Worm (Caenorhabditis elegans) whole organism, L4 larva: ENCODE measurements around the gene F54H12.8.
A peak's percentile ranks its signal among the peaks of the same experiment; 100 is the strongest.

ENCODE experiments used
- D1046.2 ChIP-seq: fragments of 200-800 bp; sonication (Bioruptor generic); IDR thresholded peaks from 2 replicates; pipeline ENCODE4 v1.3.6; 2022; ENCODE audit warnings: missing genetic modification characterization, missing compliant biosample characterization
- F37D6.2 ChIP-seq: sonication (generic microtip); optimal IDR thresholded peaks from 2 replicates; lab custom pipeline; 2016; ENCODE audit warnings: mild to moderate bottlenecking, missing genetic modification characterization, missing compliant biosample characterization
- F49E8.2 ChIP-seq: sonication (generic microtip); optimal IDR thresholded peaks from 2 replicates; lab custom pipeline; 2016; ENCODE audit warnings: missing compliant biosample characterization, mild to moderate bottlenecking, missing genetic modification characterization, borderline replicate concordance
- R02D3.7 ChIP-seq: fragments of 150-350 bp; sonication (generic microtip); optimal IDR thresholded peaks from 3 replicates; lab custom pipeline; 2014; ENCODE audit warnings: missing biosample characterization, missing genetic modification characterization
- Y48G9A.11 ChIP-seq: fragments of 200-800 bp; sonication (Bioruptor generic); IDR thresholded peaks from 2 replicates; pipeline ENCODE4 v1.3.6; 2022; ENCODE audit warnings: missing genetic modification reagents, missing genetic modification characterization, missing compliant biosample characterization
- Y5F2A.4 ChIP-seq: fragments of 200-800 bp; sonication (Bioruptor generic); optimal IDR thresholded peaks from 2 replicates; lab custom pipeline; 2018; ENCODE audit warnings: mild to moderate bottlenecking, missing genetic modification characterization, missing compliant biosample characterization
- Y75B8A.6 ChIP-seq: fragments of 200-800 bp; sonication (Bioruptor generic); IDR thresholded peaks from 2 replicates; pipeline ENCODE4 v1.3.6; 2022; ENCODE audit warnings: missing genetic modification reagents, missing genetic modification characterization, missing compliant biosample characterization
- aha-1 ChIP-seq: fragments of 150-350 bp; peaks from one replicate; lab custom pipeline; 2014; ENCODE audit warnings: missing biosample characterization, missing genetic modification characterization
- aly-2 ChIP-seq: sonication (generic microtip); optimal IDR thresholded peaks from 2 replicates; lab custom pipeline; 2018; ENCODE audit warnings: missing biosample characterization, missing genetic modification characterization
- attf-4 ChIP-seq: sonication (generic microtip); optimal IDR thresholded peaks from 3 replicates; lab custom pipeline; 2017; ENCODE audit warnings: missing biosample characterization, missing genetic modification characterization
- ceh-62 ChIP-seq: sonication (generic microtip); optimal IDR thresholded peaks from 2 replicates; lab custom pipeline; 2017; ENCODE audit warnings: missing biosample characterization, missing genetic modification characterization
- daf-12 ChIP-seq: fragments of 150-350 bp; optimal IDR thresholded peaks from 2 replicates; lab custom pipeline; 2014; ENCODE audit warnings: missing biosample characterization, missing genetic modification reagents, missing genetic modification characterization
- daf-16 ChIP-seq, 3 experiments: sonication (generic microtip); optimal IDR thresholded peaks; 2 replicates each; lab custom pipeline; 2016 to 2017; ENCODE audit warnings: missing genetic modification characterization in 3 of 3, missing genetic modification reagents in 3 of 3, mild to moderate bottlenecking in 2 of 3, missing compliant biosample characterization in 2 of 3, missing biosample characterization in 1 of 3, moderate library complexity in 1 of 3
- dve-1 ChIP-seq: sonication (generic microtip); optimal IDR thresholded peaks from 2 replicates; lab custom pipeline; 2017; ENCODE audit warnings: antibody characterized with exemption, mild to moderate bottlenecking, missing genetic modification characterization, missing compliant biosample characterization; ENCODE audit not compliant: insufficient read depth
- egl-27 ChIP-seq: sonication (generic microtip); optimal IDR thresholded peaks from 3 replicates; lab custom pipeline; 2017; ENCODE audit warnings: missing biosample characterization, missing genetic modification reagents, missing genetic modification characterization
- egl-43 ChIP-seq: fragments of 200-800 bp; sonication (Bioruptor generic); IDR thresholded peaks from 2 replicates; pipeline ENCODE4 v1.3.6; 2022; ENCODE audit warnings: missing genetic modification reagents, missing genetic modification characterization, missing compliant biosample characterization
- fkh-10 ChIP-seq: fragments of 150-350 bp; optimal IDR thresholded peaks from 2 replicates; lab custom pipeline; 2014; ENCODE audit warnings: missing biosample characterization, missing genetic modification reagents, missing genetic modification characterization
- fos-1 ChIP-seq: fragments of 150-350 bp; optimal IDR thresholded peaks from 2 replicates; lab custom pipeline; 2014; ENCODE audit warnings: missing biosample characterization, missing genetic modification characterization
- jun-1 ChIP-seq: fragments of 150-350 bp; optimal IDR thresholded peaks from 2 replicates; lab custom pipeline; 2014; ENCODE audit warnings: missing biosample characterization, missing genetic modification reagents, missing genetic modification characterization
- lin-1 ChIP-seq: fragments of 200-800 bp; sonication (Bioruptor generic); IDR thresholded peaks from 2 replicates; pipeline ENCODE4 v1.3.6; 2022; ENCODE audit warnings: missing genetic modification reagents, missing genetic modification characterization, missing compliant biosample characterization
- lin-15B ChIP-seq: fragments of 150-350 bp; sonication (generic microtip); optimal IDR thresholded peaks from 3 replicates; lab custom pipeline; 2014; ENCODE audit warnings: missing biosample characterization, missing genetic modification characterization
- mdl-1 ChIP-seq, 2 experiments: fragments of 150-350 bp in 1 of 2; sonication (generic microtip) in 1 of 2; optimal IDR thresholded peaks; 2 replicates each; lab custom pipeline; 2014 to 2017; ENCODE audit warnings: missing biosample characterization in 2 of 2, missing genetic modification characterization in 2 of 2
- mxl-2 ChIP-seq: fragments of 200-800 bp; sonication (Bioruptor generic); conservative IDR thresholded peaks from 2 replicates; pipeline ENCODE4 v1.3.6; 2022; ENCODE audit warnings: missing genetic modification reagents, missing genetic modification characterization, missing compliant biosample characterization
- mxl-3 ChIP-seq: fragments of 200-800 bp; sonication (Bioruptor generic); optimal IDR thresholded peaks from 2 replicates; lab custom pipeline; 2018; ENCODE audit warnings: mild to moderate bottlenecking, missing genetic modification characterization, missing compliant biosample characterization
- nhr-102 ChIP-seq: sonication (generic microtip); optimal IDR thresholded peaks from 2 replicates; lab custom pipeline; 2016; ENCODE audit warnings: mild to moderate bottlenecking, missing genetic modification characterization, moderate library complexity, missing compliant biosample characterization
- nhr-11 ChIP-seq: fragments of 150-350 bp; optimal IDR thresholded peaks from 2 replicates; lab custom pipeline; 2014; ENCODE audit warnings: missing biosample characterization, missing genetic modification characterization
- nhr-111 ChIP-seq: fragments of 200-800 bp; sonication (Bioruptor generic); optimal IDR thresholded peaks from 2 replicates; lab custom pipeline; 2018; ENCODE audit warnings: mild to moderate bottlenecking, missing genetic modification characterization, missing compliant biosample characterization
- nhr-48 ChIP-seq: sonication (generic microtip); optimal IDR thresholded peaks from 2 replicates; lab custom pipeline; 2016; ENCODE audit warnings: mild to moderate bottlenecking, missing genetic modification characterization, missing compliant biosample characterization
- nhr-76 ChIP-seq: fragments of 150-350 bp; optimal IDR thresholded peaks from 2 replicates; lab custom pipeline; 2014; ENCODE audit warnings: missing biosample characterization, missing genetic modification characterization
- php-3 ChIP-seq: fragments of 200-800 bp; sonication (Bioruptor generic); IDR thresholded peaks from 2 replicates; pipeline ENCODE4 v1.3.6; 2022; ENCODE audit warnings: missing genetic modification reagents, missing genetic modification characterization, missing compliant biosample characterization
- rbr-2 ChIP-seq: sonication (generic microtip); optimal IDR thresholded peaks from 2 replicates; lab custom pipeline; 2016; ENCODE audit warnings: missing genotype, missing genetic modification characterization, missing compliant biosample characterization
- saeg-2 ChIP-seq: fragments of 200-800 bp; sonication (Bioruptor generic); IDR thresholded peaks from 2 replicates; pipeline ENCODE4 v1.3.6; 2022; ENCODE audit warnings: missing genetic modification reagents, missing genetic modification characterization, missing compliant biosample characterization
- spr-1 ChIP-seq: sonication (generic microtip); optimal IDR thresholded peaks from 2 replicates; lab custom pipeline; 2016; ENCODE audit warnings: mild to moderate bottlenecking, missing genetic modification characterization, missing compliant biosample characterization
- spr-3 ChIP-seq: fragments of 200-800 bp; sonication (Bioruptor generic); optimal IDR thresholded peaks from 2 replicates; lab custom pipeline; 2018; ENCODE audit warnings: mild to moderate bottlenecking, missing genetic modification characterization, missing compliant biosample characterization
- tag-97 ChIP-seq: fragments of 200-800 bp; sonication (Bioruptor generic); IDR thresholded peaks from 2 replicates; pipeline ENCODE4 v1.3.6; 2022; ENCODE audit warnings: missing genetic modification characterization, missing compliant biosample characterization
- unc-130 ChIP-seq: sonication (generic microtip); optimal IDR thresholded peaks from 2 replicates; lab custom pipeline; 2016; ENCODE audit warnings: missing genetic modification reagents, missing genetic modification characterization, missing compliant biosample characterization
- vab-7 ChIP-seq: fragments of 200-800 bp; sonication (Bioruptor generic); IDR thresholded peaks from 2 replicates; pipeline ENCODE4 v1.3.6; 2022; ENCODE audit warnings: missing genetic modification reagents, missing genetic modification characterization, missing compliant biosample characterization
- ztf-11 ChIP-seq: fragments of 150-350 bp; optimal IDR thresholded peaks from 2 replicates; lab custom pipeline; 2014; ENCODE audit warnings: missing biosample characterization, missing genetic modification characterization
- ztf-7 ChIP-seq: fragments of 150-350 bp; optimal IDR thresholded peaks from 2 replicates; lab custom pipeline; 2014; ENCODE audit warnings: missing biosample characterization, missing genetic modification characterization

Gene F54H12.8

DNA sequence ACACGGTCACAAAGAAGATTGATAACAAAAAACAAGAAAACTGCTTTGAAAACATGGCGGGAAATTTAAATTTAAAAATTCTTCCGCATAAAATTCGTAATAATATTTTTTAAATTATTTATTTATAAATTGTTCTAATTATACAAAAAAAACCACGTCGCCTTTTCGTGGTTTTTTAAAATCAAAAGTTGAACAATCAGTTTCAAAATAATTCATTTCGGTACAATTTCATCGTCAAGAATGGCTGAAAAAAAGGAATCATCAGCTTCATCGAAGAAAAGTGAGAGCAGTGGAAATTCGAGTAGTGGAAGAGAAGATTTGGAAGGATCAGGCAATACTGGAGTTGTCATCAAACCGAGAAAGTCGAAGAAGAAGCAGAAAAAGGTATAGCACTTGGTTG lies at the start of gene F54H12.8, which contains the start of gene F54H12.7:
F54H12.8 (minus strand) TSS at position 101 of the 400 bp plus-strand sequence.
F54H12.7 (plus strand) TSS at position 229 of the 400 bp plus-strand sequence.
- TF ChIP-seq nhr-102 (tag; lab: Kevin White, UChicago), result no peak
- no peak for TF ChIP-seq rbr-2 (tag; lab: Kevin White, UChicago)
- no peak for TF ChIP-seq nhr-48 (tag; lab: Kevin White, UChicago)
- no peak for TF ChIP-seq tag-97
- TF ChIP-seq Y5F2A.4 (GFP tag; lab: Kevin White, UChicago), result no peak
- TF ChIP-seq D1046.2 (GFP tag; lab: Robert Waterston, UW), result no peak
- no peak for TF ChIP-seq fkh-10 (GFP tag; lab: Kevin White, UChicago)
- TF ChIP-seq nhr-11 (tag; lab: Kevin White, UChicago), result no peak
- TF ChIP-seq ztf-11 (tag; lab: Kevin White, UChicago), result no peak
- TF ChIP-seq egl-27 (tag; lab: Kevin White, UChicago), result no peak
- no peak for TF ChIP-seq lin-1
- TF ChIP-seq mxl-3, result no peak
- no peak for TF ChIP-seq Y48G9A.11 (GFP tag; lab: Robert Waterston, UW)
- TF ChIP-seq spr-1, result no peak
- TF ChIP-seq jun-1, result no peak
- TF ChIP-seq php-3 (GFP tag; lab: Robert Waterston, UW), result no peak
- no peak for TF ChIP-seq mdl-1 (tag; optimal IDR thresholded peaks at IDR 0.05; lab: Kevin White, UChicago)
- no peak for TF ChIP-seq saeg-2 (GFP tag; lab: Robert Waterston, UW)
- no peak for TF ChIP-seq aha-1 (tag; lab: Kevin White, UChicago)
- no peak for TF ChIP-seq attf-4

DNA sequence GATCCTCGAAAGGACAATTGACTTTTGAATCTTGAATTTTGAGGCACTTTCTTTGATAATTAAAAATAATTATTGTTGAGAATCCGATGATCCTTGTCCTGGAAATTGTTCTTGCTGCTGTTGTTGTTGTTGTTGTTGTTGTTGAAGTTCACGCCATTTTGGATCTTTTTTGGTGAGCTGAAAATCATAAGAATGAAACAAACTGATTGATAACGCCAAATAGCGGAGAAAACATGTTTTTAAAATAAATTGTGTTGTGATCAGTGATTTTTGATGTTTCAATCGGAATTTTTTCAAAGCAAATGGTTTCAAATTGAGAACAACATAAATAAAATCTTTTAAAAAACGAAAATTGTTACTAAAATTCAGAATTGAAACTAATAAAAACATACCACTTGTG lies 48.0 kb upstream of the F54H12.8 start:
- TF ChIP-seq daf-16 (GFP tag; optimal IDR thresholded peaks at IDR 0.05; lab: Kevin White, UChicago) (no peak), daf-16 (tag; optimal IDR thresholded peaks at IDR 0.05; lab: Kevin White, UChicago) (peak; percentile 96), Y75B8A.6 (no peak), nhr-76 (no peak)

DNA sequence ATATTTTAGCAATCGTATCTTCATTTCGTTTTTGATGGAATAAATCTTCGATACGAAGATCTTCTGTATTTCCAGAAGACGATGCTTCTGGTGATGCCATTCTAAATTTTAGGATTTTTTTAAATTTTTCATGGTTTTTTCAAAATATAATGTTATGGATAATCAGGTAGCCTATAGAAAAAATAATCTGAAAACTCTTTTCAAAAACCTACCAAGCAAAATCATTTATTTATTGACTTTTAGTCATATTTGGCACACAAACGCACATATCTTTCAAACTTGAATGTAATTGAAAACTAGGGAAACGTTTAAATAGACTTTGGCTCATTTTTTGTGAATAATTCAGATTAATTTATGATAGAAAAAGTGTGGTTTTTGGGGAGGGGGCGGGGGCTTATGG lies 47.4 kb upstream of the F54H12.8 start, which contains the start of gene F44B9.5:
F44B9.5 (minus strand) TSS at position 101 of the 400 bp plus-strand sequence.
- peak; percentile 42 for TF ChIP-seq aha-1 (tag; lab: Kevin White, UChicago)
- TF ChIP-seq spr-3, result no peak

DNA sequence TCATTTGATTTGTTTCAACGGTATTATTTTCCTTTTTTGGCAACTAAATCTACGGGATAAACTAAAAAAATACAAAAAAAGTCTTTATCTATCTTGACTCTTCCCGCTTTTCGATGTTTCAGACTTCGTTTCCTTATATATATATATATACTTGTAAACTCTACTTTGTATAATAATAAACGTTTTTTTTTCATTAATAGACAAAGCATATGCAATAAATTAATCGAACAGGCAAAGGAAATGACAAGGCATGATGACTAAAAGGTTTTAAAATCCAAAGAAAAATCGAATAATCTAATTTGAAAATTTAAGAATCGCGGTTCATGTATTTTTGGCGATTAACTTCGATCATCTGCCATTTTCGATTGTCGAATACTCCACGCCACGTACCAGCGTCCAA lies 44.6 kb upstream of the F54H12.8 start:
- TF ChIP-seq mdl-1 (tag; optimal IDR thresholded peaks at IDR 0.05; lab: Kevin White, UChicago) (no peak), unc-130 (GFP tag; lab: Kevin White, UChicago) (no peak), R02D3.7 (tag; lab: Kevin White, UChicago) (no peak), fos-1 (tag; lab: Kevin White, UChicago) (no peak), aly-2 (no peak), vab-7 (GFP tag; lab: Robert Waterston, UW) (no peak), egl-43 (GFP tag; lab: Robert Waterston, UW) (no peak), daf-12 (tag; lab: Kevin White, UChicago) (no peak), php-3 (GFP tag; lab: Robert Waterston, UW) (no peak), D1046.2 (GFP tag; lab: Robert Waterston, UW) (no peak), nhr-111 (GFP tag; lab: Kevin White, UChicago) (no peak), dve-1 (no peak), ceh-62 (tag; lab: Kevin White, UChicago) (no peak), ztf-7 (no peak), lin-15B (tag; lab: Kevin White, UChicago) (no peak), F49E8.2 (tag; lab: Kevin White, UChicago) (no peak), F37D6.2 (tag; lab: Kevin White, UChicago) (no peak), mxl-2 (GFP tag; lab: Robert Waterston, UW) (no peak)
